Fruit fly (Drosophila melanogaster) whole organism, embryonic: ENCODE results near the gene CG4297.

Experiments used
- ATbp ChIP-seq: fragments of 200-800 bp; sonication (Bioruptor generic); optimal IDR thresholded peaks from 2 replicates; lab custom pipeline; 2017; ENCODE audit warnings: missing biosample characterization, mild to moderate bottlenecking, missing genetic modification characterization, missing genetic modification reagents
- C15 ChIP-seq: fragments of 200-800 bp; sonication (Bioruptor generic); IDR thresholded peaks from 3 replicates; pipeline ENCODE4 v1.3.6; 2022; ENCODE audit warnings: missing biosample characterization, missing genetic modification characterization
- CG13287 ChIP-seq: fragments of 200-800 bp; sonication (Bioruptor generic); IDR thresholded peaks from 2 replicates; pipeline ENCODE4 v1.3.6; 2022; ENCODE audit warnings: missing biosample characterization, missing genetic modification characterization; ENCODE audit not compliant: partially characterized antibody
- CG14441 ChIP-seq: fragments of 200-800 bp; sonication (Bioruptor generic); IDR thresholded peaks from 2 replicates; pipeline ENCODE4 v1.3.6; 2022; ENCODE audit warnings: missing biosample characterization, missing genetic modification characterization
- CG16815 ChIP-seq: fragments of 200-800 bp; sonication (Bioruptor generic); optimal IDR thresholded peaks from 3 replicates; lab custom pipeline; 2017; ENCODE audit warnings: missing biosample characterization, mild to moderate bottlenecking, missing genetic modification characterization
- CG17328 ChIP-seq: fragments of 200-800 bp; sonication (Bioruptor generic); IDR thresholded peaks from 2 replicates; pipeline ENCODE4 v1.3.6; 2022; ENCODE audit warnings: missing biosample characterization, missing genetic modification characterization
- CG18599 ChIP-seq: fragments of 200-800 bp; sonication (Bioruptor generic); optimal IDR thresholded peaks from 3 replicates; lab custom pipeline; 2017; ENCODE audit warnings: missing biosample characterization, missing genetic modification characterization, mild to moderate bottlenecking, moderate library complexity, missing genetic modification reagents
- CG2120 ChIP-seq: fragments of 200-800 bp; sonication (Bioruptor generic); optimal IDR thresholded peaks from 3 replicates; lab custom pipeline; 2016; ENCODE audit warnings: missing biosample characterization, missing genetic modification characterization
- CG2712 ChIP-seq: fragments of 200-800 bp; optimal IDR thresholded peaks from 3 replicates; lab custom pipeline; 2019; ENCODE audit warnings: missing biosample characterization, mild to moderate bottlenecking, missing genetic modification characterization, moderate library complexity
- CG3847 ChIP-seq: fragments of 200-800 bp; sonication (Bioruptor generic); IDR thresholded peaks from 2 replicates; pipeline ENCODE4 v1.3.6; 2022; ENCODE audit warnings: missing biosample characterization, missing genetic modification characterization
- CG4820 ChIP-seq: fragments of 200-800 bp; sonication (Bioruptor generic); optimal IDR thresholded peaks from 3 replicates; lab custom pipeline; 2016; ENCODE audit warnings: missing biosample characterization, missing genetic modification characterization
- CG6813 ChIP-seq: fragments of 200-800 bp; sonication (Bioruptor generic); optimal IDR thresholded peaks from 2 replicates; lab custom pipeline; 2017; ENCODE audit warnings: missing biosample characterization, missing genetic modification characterization, mild to moderate bottlenecking, moderate library complexity, missing genetic modification reagents
- CG7271 ChIP-seq: fragments of 200-800 bp; sonication (Bioruptor generic); optimal IDR thresholded peaks from 2 replicates; lab custom pipeline; 2018; ENCODE audit warnings: missing biosample characterization, mild to moderate bottlenecking, missing genetic modification characterization, moderate library complexity
- CHES-1-like ChIP-seq: fragments of 200-800 bp; sonication (Bioruptor generic); optimal IDR thresholded peaks from 2 replicates; lab custom pipeline; 2016; ENCODE audit warnings: missing biosample characterization, missing genetic modification characterization
- Doc3 ChIP-seq: fragments of 200-800 bp; sonication (Bioruptor generic); IDR thresholded peaks from 3 replicates; pipeline ENCODE4 v1.3.6; 2022; ENCODE audit warnings: missing biosample characterization, missing genetic modification characterization; ENCODE audit not compliant: partially characterized antibody
- Dp ChIP-seq: fragments of 200-800 bp; sonication (Bioruptor generic); optimal IDR thresholded peaks from 2 replicates; lab custom pipeline; 2018; ENCODE audit warnings: missing biosample characterization, mild to moderate bottlenecking, missing genetic modification characterization, moderate library complexity
- E2f1 ChIP-seq: fragments of 200-800 bp; sonication (Bioruptor generic); IDR thresholded peaks from 2 replicates; pipeline ENCODE4 v1.3.6; 2022; ENCODE audit warnings: missing biosample characterization, missing genetic modification characterization
- Ets97D ChIP-seq: fragments of 200-800 bp; sonication (Bioruptor generic); optimal IDR thresholded peaks from 3 replicates; lab custom pipeline; 2016; ENCODE audit warnings: missing biosample characterization, missing genetic modification characterization
- Hsf ChIP-seq: fragments of 200-800 bp; sonication (Bioruptor generic); optimal IDR thresholded peaks from 3 replicates; lab custom pipeline; 2016; ENCODE audit warnings: missing biosample characterization, missing genetic modification characterization
- Lhr ChIP-seq: fragments of 200-800 bp; sonication (Bioruptor generic); optimal IDR thresholded peaks from 3 replicates; lab custom pipeline; 2017; ENCODE audit warnings: mild to moderate bottlenecking, missing biosample characterization, missing genetic modification reagents, missing genetic modification characterization
- Med ChIP-seq: fragments of 200-800 bp; sonication (Bioruptor generic); peaks from one replicate; lab custom pipeline; 2016; ENCODE audit warnings: missing biosample characterization, missing genetic modification characterization, mild to moderate bottlenecking, inconsistent platforms, moderate library complexity
- Opbp ChIP-seq: fragments of 200-800 bp; sonication (Bioruptor generic); IDR thresholded peaks from 3 replicates; pipeline ENCODE4 v1.3.6; 2022; ENCODE audit warnings: missing biosample characterization, missing genetic modification characterization; ENCODE audit not compliant: partially characterized antibody
- Ptx1 ChIP-seq: fragments of 200-800 bp; sonication (Bioruptor generic); IDR thresholded peaks from 2 replicates; pipeline ENCODE4 v1.3.6; 2022; ENCODE audit warnings: missing biosample characterization, missing genetic modification characterization
- Sox102F ChIP-seq: fragments of 200-800 bp; sonication (Bioruptor generic); optimal IDR thresholded peaks from 2 replicates; lab custom pipeline; 2018; ENCODE audit warnings: missing biosample characterization, mild to moderate bottlenecking, missing genetic modification characterization, moderate library complexity
- Trl ChIP-seq, 3 experiments: fragments of >200 bp in 2 of 3; fragments of 200-800 bp in 1 of 3; sonication (Bioruptor generic) in 1 of 3; optimal IDR thresholded peaks; 2 replicates in 1 of 3; 3 replicates in 2 of 3; lab custom pipeline; 2016 to 2017; ENCODE audit warnings: missing biosample characterization in 1 of 3, missing genetic modification characterization in 1 of 3
- YL-1 ChIP-seq: fragments of 200-800 bp; sonication (Bioruptor generic); optimal IDR thresholded peaks from 3 replicates; lab custom pipeline; 2017; ENCODE audit warnings: missing biosample characterization, mild to moderate bottlenecking, missing genetic modification characterization
- bsh ChIP-seq, 2 experiments: fragments of 200-800 bp; sonication (Bioruptor generic); optimal IDR thresholded peaks; 2 replicates each; lab custom pipeline; 2017 to 2018; ENCODE audit warnings: mild to moderate bottlenecking in 2 of 2, missing biosample characterization in 2 of 2, missing genetic modification characterization in 2 of 2, moderate library complexity in 1 of 2
- chif ChIP-seq, 2 experiments: fragments of 200-800 bp; sonication (Bioruptor generic); optimal IDR thresholded peaks; 3 replicates each; lab custom pipeline; 2016; ENCODE audit warnings: missing biosample characterization in 2 of 2, missing genetic modification characterization in 2 of 2
- ci ChIP-seq: fragments of 200-800 bp; sonication (Bioruptor generic); IDR thresholded peaks from 3 replicates; pipeline ENCODE4 v1.3.6; 2022; ENCODE audit warnings: missing biosample characterization, missing genetic modification characterization
- corto ChIP-seq: fragments of 200-800 bp; sonication (Bioruptor generic); optimal IDR thresholded peaks from 2 replicates; lab custom pipeline; 2016; ENCODE audit warnings: missing biosample characterization, mild to moderate bottlenecking, missing genetic modification characterization, moderate library complexity
- dmrt11E ChIP-seq: fragments of 200-800 bp; sonication (Bioruptor generic); optimal IDR thresholded peaks from 3 replicates; lab custom pipeline; 2018; ENCODE audit warnings: missing biosample characterization, mild to moderate bottlenecking, missing genetic modification characterization, moderate library complexity
- dysf ChIP-seq: fragments of 200-800 bp; sonication (Bioruptor generic); IDR thresholded peaks from 3 replicates; pipeline ENCODE4 v1.3.6; 2022; ENCODE audit warnings: missing biosample characterization, missing genetic modification characterization
- ewg ChIP-seq: fragments of 200-800 bp; sonication (Bioruptor generic); optimal IDR thresholded peaks from 3 replicates; lab custom pipeline; 2017; ENCODE audit warnings: mild to moderate bottlenecking, missing biosample characterization, missing genetic modification reagents, missing genetic modification characterization
- ind ChIP-seq: fragments of 200-800 bp; sonication (Bioruptor generic); optimal IDR thresholded peaks from 3 replicates; lab custom pipeline; 2016; ENCODE audit warnings: missing biosample characterization, missing genetic modification characterization
- jumu ChIP-seq: fragments of 200-800 bp; sonication (Bioruptor generic); optimal IDR thresholded peaks from 3 replicates; lab custom pipeline; 2016; ENCODE audit warnings: missing biosample characterization, missing genetic modification characterization
- ken ChIP-seq: fragments of 200-800 bp; sonication (Bioruptor generic); IDR thresholded peaks from 3 replicates; pipeline ENCODE4 v1.3.6; 2022; ENCODE audit warnings: missing biosample characterization, missing genetic modification characterization
- lbe ChIP-seq: fragments of 200-800 bp; sonication (Bioruptor generic); optimal IDR thresholded peaks from 2 replicates; lab custom pipeline; 2016; ENCODE audit warnings: missing biosample characterization, mild to moderate bottlenecking, missing genetic modification characterization
- lilli ChIP-seq: fragments of 200-800 bp; sonication (Bioruptor generic); optimal IDR thresholded peaks from 3 replicates; lab custom pipeline; 2016; ENCODE audit warnings: missing biosample characterization, missing genetic modification characterization
- mld ChIP-seq: fragments of 200-800 bp; sonication (Bioruptor generic); IDR thresholded peaks from 3 replicates; pipeline ENCODE4 v1.3.6; 2022; ENCODE audit warnings: missing biosample characterization, missing genetic modification characterization; ENCODE audit not compliant: partially characterized antibody
- prd ChIP-seq, 3 experiments: fragments of >200 bp in 2 of 3; fragments of 200-800 bp in 1 of 3; sonication (Bioruptor generic) in 1 of 3; optimal IDR thresholded peaks in 2 of 3; IDR thresholded peaks in 1 of 3; 2 replicates in 2 of 3; 3 replicates in 1 of 3; pipeline versions ENCODE4 v1.3.6 to Lab custom; 2017 to 2022; ENCODE audit warnings: missing biosample characterization in 1 of 3, missing genetic modification characterization in 1 of 3
- ranshi ChIP-seq: fragments of 200-800 bp; sonication (Bioruptor generic); IDR thresholded peaks from 2 replicates; pipeline ENCODE4 v1.3.6; 2022; ENCODE audit warnings: missing biosample characterization, missing genetic modification characterization
- row ChIP-seq: fragments of 200-800 bp; sonication (Bioruptor generic); IDR thresholded peaks from 3 replicates; pipeline ENCODE4 v1.3.6; 2022; ENCODE audit warnings: missing biosample characterization, missing genetic modification characterization
- shn ChIP-seq: fragments of 200-800 bp; sonication (Bioruptor generic); optimal IDR thresholded peaks from 3 replicates; lab custom pipeline; 2016; ENCODE audit warnings: missing biosample characterization, missing genetic modification characterization
- slbo ChIP-seq: fragments of 200-800 bp; sonication (Bioruptor generic); IDR thresholded peaks from 2 replicates; pipeline ENCODE4 v1.3.6; 2022; ENCODE audit warnings: missing biosample characterization, missing genetic modification characterization
- sqz ChIP-seq: fragments of 200-800 bp; sonication (Bioruptor generic); optimal IDR thresholded peaks from 3 replicates; lab custom pipeline; 2018; ENCODE audit warnings: missing biosample characterization, mild to moderate bottlenecking, missing genetic modification characterization
- vfl ChIP-seq: fragments of 200-800 bp; sonication (Bioruptor generic); optimal IDR thresholded peaks from 2 replicates; lab custom pipeline; 2016; ENCODE audit warnings: missing biosample characterization, missing genetic modification characterization
- zf30C ChIP-seq: fragments of 200-800 bp; sonication (Bioruptor generic); optimal IDR thresholded peaks from 3 replicates; lab custom pipeline; 2018; ENCODE audit warnings: missing biosample characterization, mild to moderate bottlenecking, missing genetic modification characterization

The CG4297 gene

dm6 chr2L:427338-428234, 44.4 kb downstream of the CG4297 start (continued):
- TF ChIP-seq E2f1 (0 out of 2 replicates have a peak, but pooled peaks have one; percentile 25), jumu (GFP tag; lab: Kevin White, UChicago) (peak; percentile 23), ewg (GFP tag; lab: Kevin White, UChicago) (peak; percentile 20), CHES-1-like (GFP tag; lab: Kevin White, UChicago) (peak; percentile 27), CG4820 (GFP tag; lab: Kevin White, UChicago) (peak; percentile 17), corto (GFP tag; lab: Kevin White, UChicago) (peak; percentile 92), ken (GFP tag; lab: Robert Waterston, UW) (no peak), dysf (GFP tag; lab: Robert Waterston, UW) (no peak), Med (GFP tag; lab: Kevin White, UChicago) (peak; percentile 44), CG7271 (tag; lab: Kevin White, UChicago) (no peak), slbo (GFP tag; lab: Robert Waterston, UW) (peak; percentile 37), C15 (GFP tag; lab: Robert Waterston, UW) (no peak), ranshi (GFP tag; lab: Robert Waterston, UW) (0 out of 2 replicates have a peak, but pooled peaks have one; percentile 6), YL-1 (GFP tag; lab: Kevin White, UChicago) (no peak), CG16815 (GFP tag; lab: Kevin White, UChicago) (peak; percentile 16), bsh (GFP tag; optimal IDR thresholded peaks at IDR 0.05; lab: Kevin White, UChicago) (peak; percentile 30 to 74), CG18599 (peak; percentile 23), sqz (GFP tag; lab: Kevin White, UChicago) (no peak), mld (GFP tag; lab: Robert Waterston, UW) (no peak), row (GFP tag; lab: Robert Waterston, UW) (peak; percentile 55; the same call in 2 of the 3 replicates), vfl (GFP tag; lab: Kevin White, UChicago) (peak; percentile 4), Ets97D (no peak), Doc3 (GFP tag; lab: Robert Waterston, UW) (no peak), ATbp (GFP tag; lab: Kevin White, UChicago) (peak; percentile 28), chif (GFP tag; optimal IDR thresholded peaks at IDR 0.05; lab: Kevin White, UChicago) (peak; percentile 23 to 28), CG17328 (GFP tag; lab: Robert Waterston, UW) (peak; percentile 52; the same call in 1 of the 2 replicates), ind (peak; percentile 4), Dp (GFP tag; lab: Kevin White, UChicago) (no peak), Sox102F (GFP tag; lab: Kevin White, UChicago) (peak; percentile 18), CG6813 (GFP tag; lab: Kevin White, UChicago) (peak; percentile 16), CG13287 (GFP tag; lab: Robert Waterston, UW) (no peak), Trl (optimal IDR thresholded peaks at IDR 0.05; lab: Kevin White, UChicago) (no peak), Trl (GFP tag; optimal IDR thresholded peaks at IDR 0.05; lab: Kevin White, UChicago) (no peak), CG14441 (GFP tag; lab: Robert Waterston, UW) (no peak), zf30C (GFP tag; lab: Kevin White, UChicago) (peak; percentile 71), CG3847 (GFP tag; lab: Robert Waterston, UW) (no peak), Ptx1 (GFP tag; lab: Robert Waterston, UW) (0 out of 2 replicates have a peak, but pooled peaks have one; percentile 24), shn (peak; percentile 30), CG2712 (tag; lab: Kevin White, UChicago) (peak; percentile 6), Opbp (GFP tag; lab: Robert Waterston, UW) (no peak), Hsf (peak; percentile 13), CG2120 (GFP tag; lab: Kevin White, UChicago) (peak; percentile 8), ci (GFP tag; lab: Robert Waterston, UW) (peak; percentile 66; the same call in 1 of the 3 replicates), lbe (peak; percentile 86), prd (optimal IDR thresholded peaks at IDR 0.05; lab: Kevin White, UChicago) (no peak), prd (GFP tag; IDR thresholded peaks at IDR 0.05; lab: Robert Waterston, UW) (peak; percentile 62), Lhr (GFP tag; lab: Kevin White, UChicago) (no peak), dmrt11E (tag; lab: Kevin White, UChicago) (peak; percentile 24), lilli (GFP tag; lab: Kevin White, UChicago) (peak; percentile 6)
